Worm (Caenorhabditis elegans): ENCODE measurements around the gene ugt-11.
A peak's percentile ranks its signal among the peaks of the same experiment; 100 is the strongest.

Gene ugt-11

DNA sequence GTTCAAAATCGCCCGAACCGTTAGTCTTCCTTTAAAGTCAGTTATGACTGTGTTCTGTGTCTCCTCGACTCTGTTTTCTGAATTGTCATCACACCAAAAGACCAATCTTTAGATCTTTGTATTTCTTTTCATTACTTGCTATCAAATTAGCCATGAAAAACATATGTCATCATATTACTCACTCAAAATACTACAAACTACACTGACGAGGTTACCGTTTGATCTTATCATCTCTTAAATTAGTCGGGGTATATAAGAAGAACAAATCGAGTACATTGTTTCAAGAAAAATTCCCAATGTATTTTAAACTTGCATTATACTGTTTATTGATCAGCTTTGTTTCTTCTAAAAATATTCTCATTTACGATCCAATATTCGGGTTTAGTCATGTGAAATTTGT, 13.7 kb upstream of the ugt-11 start, which contains the start of gene ugt-13:
TSS of gene ugt-13 (plus strand) at position 294 of the 400 bp plus-strand sequence.
- no peak for TF ChIP-seq xbp-1 (tag; optimal IDR thresholded peaks at IDR 0.05)
- TF ChIP-seq nhr-71 (tag; optimal IDR thresholded peaks at IDR 0.05), result peak; percentile 66
- TF ChIP-seq nhr-47 (tag; optimal IDR thresholded peaks at IDR 0.05), result no peak
- no peak for TF ChIP-seq nhr-77 (tag; optimal IDR thresholded peaks at IDR 0.05)
- peak in 4 of 6 experiments; percentile 30 to 69 (median 49) for TF ChIP-seq elt-3 (tag; optimal IDR thresholded peaks at IDR 0.05)
- TF ChIP-seq C34B4.2 (tag; optimal IDR thresholded peaks at IDR 0.05), result no peak
- no peak for TF ChIP-seq jun-1 (tag; optimal IDR thresholded peaks at IDR 0.05)
- peak; percentile 90 for TF ChIP-seq nhr-85 (tag)
- TF ChIP-seq snu-23 (GFP tag; optimal IDR thresholded peaks at IDR 0.05), result peak; percentile 48
- no peak for TF ChIP-seq nhr-11 (tag; optimal IDR thresholded peaks at IDR 0.05)
- no peak for TF ChIP-seq lir-3 (tag; optimal IDR thresholded peaks at IDR 0.05; ENCODE audit: poor library complexity)
- TF ChIP-seq nhr-90 (tag; optimal IDR thresholded peaks at IDR 0.05; ENCODE audit: poor library complexity), result peak; percentile 35
- peak; percentile 41 for TF ChIP-seq lin-14 (GFP tag; optimal IDR thresholded peaks at IDR 0.05)
- peak; percentile 86 for TF ChIP-seq nhr-20 (tag; optimal IDR thresholded peaks at IDR 0.05)
- peak; percentile 67 for TF ChIP-seq tbx-2 (tag; optimal IDR thresholded peaks at IDR 0.05)
- peak; percentile 52 for TF ChIP-seq skn-1 (tag; optimal IDR thresholded peaks at IDR 0.05)
- peak; percentile 23 for TF ChIP-seq nhr-28 (tag; optimal IDR thresholded peaks at IDR 0.05)
- no peak for TF ChIP-seq pax-3 (tag; optimal IDR thresholded peaks at IDR 0.05)

- TF ChIP-seq fkh-8 (tag; optimal IDR thresholded peaks at IDR 0.05) (no peak), xbp-1 (tag; optimal IDR thresholded peaks at IDR 0.05) (no peak), elt-3 (tag; optimal IDR thresholded peaks at IDR 0.05) (no peak), fkh-10 (GFP tag; optimal IDR thresholded peaks at IDR 0.05) (no peak), ceh-82 (tag; optimal IDR thresholded peaks at IDR 0.05) (no peak), snpc-4 (tag; optimal IDR thresholded peaks at IDR 0.05) (no peak), mef-2 (tag; optimal IDR thresholded peaks at IDR 0.05) (no peak), pax-3 (tag; optimal IDR thresholded peaks at IDR 0.05) (no peak), hpl-2 (GFP tag; optimal IDR thresholded peaks at IDR 0.05) (no peak), skn-1 (tag; optimal IDR thresholded peaks at IDR 0.05) (no peak), lin-15B (tag; optimal IDR thresholded peaks at IDR 0.05) (no peak), alr-1 (tag; optimal IDR thresholded peaks at IDR 0.05; ENCODE audit: borderline replicate concordance) (no peak), nhr-47 (tag; optimal IDR thresholded peaks at IDR 0.05) (no peak), ceh-63 (GFP tag; optimal IDR thresholded peaks at IDR 0.05) (no peak), lir-3 (tag; optimal IDR thresholded peaks at IDR 0.05; ENCODE audit: poor library complexity) (no peak), zip-4 (GFP tag; optimal IDR thresholded peaks at IDR 0.05) (no peak), fkh-4 (tag; optimal IDR thresholded peaks at IDR 0.05; ENCODE audit: borderline replicate concordance) (no peak), unc-30 (tag; optimal IDR thresholded peaks at IDR 0.05) (no peak), efl-1 (optimal IDR thresholded peaks at IDR 0.05) (no peak), efl-1 (GFP tag; optimal IDR thresholded peaks at IDR 0.05 in 1 of 2) (no peak), F16B12.6 (tag; optimal IDR thresholded peaks at IDR 0.05) (no peak)
Observed at ce11 chrV:4905953-4906352, 11.1 kb upstream of the ugt-11 start, which contains the start of gene ugt-14. ugt-14 (plus strand) TSS chrV:4906253.

DNA sequence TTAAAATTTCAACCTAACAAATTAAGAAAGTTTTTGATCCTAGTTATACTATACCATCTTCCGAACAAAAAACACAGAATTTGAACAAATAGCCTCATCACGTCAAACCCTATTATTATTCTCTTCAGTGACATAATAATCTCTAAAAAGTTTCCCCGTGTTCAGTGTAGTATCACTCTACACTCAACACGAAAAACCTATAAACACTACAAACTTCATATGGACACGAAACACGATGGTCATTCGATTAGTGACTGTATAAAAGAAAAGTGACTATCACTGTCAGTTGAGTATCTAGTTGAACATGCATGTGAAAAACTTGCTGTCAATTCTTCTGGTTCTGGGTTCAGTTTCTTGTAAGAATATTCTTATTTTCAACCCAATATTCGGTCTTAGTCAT, 8.8 kb upstream of the ugt-11 start, which contains the start of gene ugt-8:
TSS of gene ugt-8 (plus strand) at position 235 of the 400 bp plus-strand sequence.
- no peak for TF ChIP-seq efl-1 (optimal IDR thresholded peaks at IDR 0.05)
- TF ChIP-seq efl-1 (GFP tag; optimal IDR thresholded peaks at IDR 0.05 in 1 of 2), result peak in 1 of 2 experiments; percentile 53
- TF ChIP-seq nhr-20 (tag; optimal IDR thresholded peaks at IDR 0.05), result peak; percentile 41
- TF ChIP-seq F16B12.6 (tag; optimal IDR thresholded peaks at IDR 0.05), result no peak
- TF ChIP-seq irx-1 (tag; optimal IDR thresholded peaks at IDR 0.05), result no peak
- TF ChIP-seq tlp-1 (tag; optimal IDR thresholded peaks at IDR 0.05), result no peak
- TF ChIP-seq pag-3 (tag; optimal IDR thresholded peaks at IDR 0.05; ENCODE audit: borderline replicate concordance, insufficient read depth), result no peak
- TF ChIP-seq nhr-90 (tag; optimal IDR thresholded peaks at IDR 0.05; ENCODE audit: poor library complexity), result no peak
- TF ChIP-seq lsy-2 (tag; optimal IDR thresholded peaks at IDR 0.05), result no peak
- no peak for TF ChIP-seq nhr-11 (tag; optimal IDR thresholded peaks at IDR 0.05)
- TF ChIP-seq sox-4 (tag; optimal IDR thresholded peaks at IDR 0.05), result no peak
- TF ChIP-seq Y116A8C.19 (tag; optimal IDR thresholded peaks at IDR 0.05; ENCODE audit: borderline replicate concordance), result no peak
- no peak for TF ChIP-seq grh-1 (GFP tag; IDR thresholded peaks at IDR 0.05)
- TF ChIP-seq snu-23 (GFP tag; optimal IDR thresholded peaks at IDR 0.05), result peak; percentile 12
- no peak for TF ChIP-seq hlh-4 (tag; optimal IDR thresholded peaks at IDR 0.05)
- TF ChIP-seq snpc-4 (tag; optimal IDR thresholded peaks at IDR 0.05), result no peak
- TF ChIP-seq skn-1 (tag; optimal IDR thresholded peaks at IDR 0.05), result no peak
- no peak for TF ChIP-seq mef-2 (tag; optimal IDR thresholded peaks at IDR 0.05)
- TF ChIP-seq isw-1 (GFP tag; IDR thresholded peaks at IDR 0.05), result no peak
- no peak for TF ChIP-seq nhr-84 (tag; optimal IDR thresholded peaks at IDR 0.05)
- no peak for TF ChIP-seq mep-1 (tag; optimal IDR thresholded peaks at IDR 0.05)

All from whole organism, L1 larva.